Fruit fly (Drosophila melanogaster) whole organism, embryonic: ENCODE data around the gene Cyp4d20.

Source experiments
- HLH4C ChIP-seq: fragments of 200-800 bp; sonication (Bioruptor generic); IDR thresholded peaks from 3 replicates; pipeline ENCODE4 v1.3.6; 2022; ENCODE audit warnings: missing biosample characterization, missing genetic modification characterization; ENCODE audit not compliant: partially characterized antibody
- pan ChIP-seq, 4 experiments: fragments of >200 bp in 3 of 4; fragments of 200-800 bp in 1 of 4; sonication (Bioruptor generic) in 1 of 4; optimal IDR thresholded peaks in 3 of 4; IDR thresholded peaks in 1 of 4; 2 replicates each; pipeline versions ENCODE4 v1.3.6 to Lab custom; 2017 to 2022; ENCODE audit warnings: missing biosample characterization in 2 of 4, missing genetic modification characterization in 2 of 4, mixed read lengths in 1 of 4
- seq ChIP-seq: fragments of 200-800 bp; sonication (Bioruptor generic); IDR thresholded peaks from 2 replicates; pipeline ENCODE4 v1.3.6; 2022; ENCODE audit warnings: missing biosample characterization, missing genetic modification characterization

DNA sequence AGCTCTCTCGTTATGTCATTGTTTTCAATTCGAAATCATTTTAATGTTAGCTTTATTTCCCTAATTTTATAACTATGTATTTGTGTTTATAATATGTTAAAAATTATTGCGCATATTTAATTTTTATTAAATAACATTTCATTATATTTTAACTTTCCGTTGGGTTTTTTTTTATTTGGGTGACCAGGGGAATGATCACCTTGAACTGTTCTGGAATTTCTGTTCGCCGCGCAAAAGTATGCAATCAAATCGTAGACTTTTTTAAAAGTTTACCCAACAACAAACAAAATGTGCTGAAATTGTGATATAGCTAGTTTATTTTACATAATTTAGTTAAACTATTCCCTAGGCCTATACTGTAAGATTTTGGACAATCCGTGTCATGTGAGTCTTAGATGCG is 20.8 kb upstream of the Cyp4d20 start:
- no peak for TF ChIP-seq seq (GFP tag; lab: Robert Waterston, UW)
- no peak for TF ChIP-seq pan (optimal IDR thresholded peaks at IDR 0.05; lab: Kevin White, UChicago)
- TF ChIP-seq pan (GFP tag; optimal IDR thresholded peaks at IDR 0.05 in 1 of 2, IDR thresholded peaks at IDR 0.05 in 1 of 2) = no peak
- no peak for TF ChIP-seq HLH4C (GFP tag; lab: Robert Waterston, UW)
